Fruit fly (Drosophila melanogaster) whole organism, prepupa: ENCODE measurements around the gene RhoGDI.

Experiments used
- CG10669 ChIP-seq: fragments of 200-800 bp; sonication (Bioruptor generic); optimal IDR thresholded peaks from 3 replicates; lab custom pipeline; 2018; ENCODE audit warnings: missing biosample characterization, mild to moderate bottlenecking, missing genetic modification characterization, moderate library complexity
- CG32006 ChIP-seq: fragments of 200-800 bp; sonication (Bioruptor generic); optimal IDR thresholded peaks from 3 replicates; lab custom pipeline; 2017; ENCODE audit warnings: missing biosample characterization, mild to moderate bottlenecking, missing genetic modification characterization
- CG3919 ChIP-seq: fragments of 200-800 bp; sonication (Bioruptor generic); optimal IDR thresholded peaks from 3 replicates; lab custom pipeline; 2016; ENCODE audit warnings: missing biosample characterization, missing genetic modification characterization
- CG4318 ChIP-seq: fragments of 200-800 bp; sonication (Bioruptor generic); optimal IDR thresholded peaks from 3 replicates; lab custom pipeline; 2017; ENCODE audit warnings: missing biosample characterization, mild to moderate bottlenecking, missing genetic modification characterization
- CG6792 ChIP-seq: fragments of 200-800 bp; sonication (Bioruptor generic); optimal IDR thresholded peaks from 3 replicates; lab custom pipeline; 2016; ENCODE audit warnings: missing biosample characterization, missing genetic modification characterization
- CG6808 ChIP-seq: fragments of 200-800 bp; sonication (Bioruptor generic); optimal IDR thresholded peaks from 3 replicates; lab custom pipeline; 2017; ENCODE audit warnings: missing biosample characterization, missing genetic modification characterization, mild to moderate bottlenecking, moderate library complexity, missing genetic modification reagents
- CG6854 ChIP-seq: fragments of 200-800 bp; sonication (Bioruptor generic); optimal IDR thresholded peaks from 2 replicates; lab custom pipeline; 2017; ENCODE audit warnings: missing biosample characterization, mild to moderate bottlenecking, missing genetic modification characterization
- CG7368 ChIP-seq: fragments of 200-800 bp; sonication (Bioruptor generic); optimal IDR thresholded peaks from 3 replicates; lab custom pipeline; 2016; ENCODE audit warnings: missing biosample characterization, missing genetic modification characterization
- CG8119 ChIP-seq: fragments of 200-800 bp; sonication (Bioruptor generic); IDR thresholded peaks from 3 replicates; pipeline ENCODE4 v1.3.6; 2022; ENCODE audit warnings: missing biosample characterization, missing genetic modification characterization
- Eip75B ChIP-seq: fragments of 200-800 bp; sonication (Bioruptor generic); optimal IDR thresholded peaks from 3 replicates; lab custom pipeline; 2016; ENCODE audit warnings: missing biosample characterization, missing genetic modification characterization
- Gug ChIP-seq: fragments of 200-800 bp; sonication (Bioruptor generic); IDR thresholded peaks from 2 replicates; pipeline ENCODE4 v1.3.6; 2022; ENCODE audit warnings: missing biosample characterization, missing genetic modification characterization
- Hr39 ChIP-seq: fragments of 200-800 bp; sonication (Bioruptor generic); optimal IDR thresholded peaks from 2 replicates; lab custom pipeline; 2016; ENCODE audit warnings: missing biosample characterization, missing genetic modification characterization
- Smox ChIP-seq: fragments of 200-800 bp; sonication (Bioruptor generic); optimal IDR thresholded peaks from 3 replicates; lab custom pipeline; 2016; ENCODE audit warnings: missing biosample characterization, missing genetic modification characterization
- Sox14 ChIP-seq: fragments of 200-800 bp; sonication (Bioruptor generic); optimal IDR thresholded peaks from 3 replicates; lab custom pipeline; 2016; ENCODE audit warnings: missing biosample characterization, missing genetic modification characterization
- Sox15 ChIP-seq: fragments of 200-800 bp; sonication (Bioruptor generic); optimal IDR thresholded peaks from 3 replicates; lab custom pipeline; 2016; ENCODE audit warnings: missing biosample characterization, missing genetic modification characterization
- dac ChIP-seq: fragments of 200-800 bp; sonication (Bioruptor generic); optimal IDR thresholded peaks from 2 replicates; lab custom pipeline; 2017; ENCODE audit warnings: missing biosample characterization, mild to moderate bottlenecking, missing genetic modification characterization
- fd59A ChIP-seq: fragments of 200-800 bp; sonication (Bioruptor generic); optimal IDR thresholded peaks from 2 replicates; lab custom pipeline; 2017; ENCODE audit warnings: missing biosample characterization, mild to moderate bottlenecking, missing genetic modification characterization, missing genetic modification reagents
- fd85E ChIP-seq: fragments of 200-800 bp; sonication (Bioruptor generic); optimal IDR thresholded peaks from 3 replicates; lab custom pipeline; 2016; ENCODE audit warnings: missing biosample characterization, missing genetic modification characterization
- fkh ChIP-seq: fragments of 200-800 bp; sonication (Bioruptor generic); optimal IDR thresholded peaks from 3 replicates; lab custom pipeline; 2017; ENCODE audit warnings: missing biosample characterization, mild to moderate bottlenecking, missing genetic modification characterization, moderate library complexity
- pdm3 ChIP-seq: fragments of 200-800 bp; sonication (Bioruptor generic); optimal IDR thresholded peaks from 3 replicates; lab custom pipeline; 2016; ENCODE audit warnings: missing biosample characterization, missing genetic modification characterization
- svp ChIP-seq: fragments of 200-800 bp; sonication (Bioruptor generic); peaks from one replicate; lab custom pipeline; 2016; ENCODE audit warnings: missing biosample characterization, missing genetic modification characterization
- topi ChIP-seq: fragments of 200-800 bp; sonication (Bioruptor generic); optimal IDR thresholded peaks from 3 replicates; lab custom pipeline; 2016; ENCODE audit warnings: missing biosample characterization, missing genetic modification characterization

The RhoGDI gene

dm6 chr3L:19968725-19969598, 40.4 kb downstream of the RhoGDI start:
- TF ChIP-seq CG3919, result no peak
- TF ChIP-seq svp (GFP tag; lab: Kevin White, UChicago), result peak; percentile 52
- TF ChIP-seq CG8119 (GFP tag; lab: Robert Waterston, UW), result no peak
- no peak for TF ChIP-seq CG7368
- no peak for TF ChIP-seq CG6792 (GFP tag; lab: Kevin White, UChicago)
- TF ChIP-seq Eip75B (GFP tag; lab: Kevin White, UChicago), result no peak

DNA sequence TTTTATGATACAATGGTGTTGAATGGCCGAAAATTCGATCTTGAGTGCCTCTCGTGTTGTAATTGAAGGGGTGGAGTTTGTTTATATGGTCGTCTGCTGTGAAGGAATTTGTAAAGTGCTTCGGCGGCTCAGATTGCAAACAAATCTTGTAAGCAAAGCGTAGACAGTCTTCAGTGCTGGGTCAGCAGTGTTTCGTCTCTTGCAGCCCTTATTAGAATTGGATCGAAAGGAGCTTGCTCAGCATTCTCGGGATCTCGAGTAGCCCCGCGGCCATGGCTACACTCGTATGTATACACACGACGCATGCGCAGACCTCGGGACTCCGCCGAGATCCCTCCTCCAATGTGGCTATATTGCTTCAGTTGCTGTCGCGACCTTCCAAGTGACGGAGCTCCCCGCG, 49.5 kb downstream of the RhoGDI start:
- no peak for TF ChIP-seq fd59A (GFP tag; lab: Kevin White, UChicago)
- no peak for TF ChIP-seq CG32006 (GFP tag; lab: Kevin White, UChicago)
- no peak for TF ChIP-seq pdm3 (GFP tag; lab: Kevin White, UChicago)
- no peak for TF ChIP-seq CG6808 (GFP tag; lab: Kevin White, UChicago)
- TF ChIP-seq CG6854 (GFP tag; lab: Kevin White, UChicago), result no peak
- TF ChIP-seq, all 60 proteins: peak for 0

dm6 chr3L:19979592-19979991, 51.0 kb downstream of the RhoGDI start, which contains the start of gene CG14182:
TSS of gene CG14182 (minus strand) at chr3L:19979812.
- TF ChIP-seq fkh (GFP tag; lab: Kevin White, UChicago) (peak; percentile 91), Eip75B (GFP tag; lab: Kevin White, UChicago) (no peak)

- TF ChIP-seq Sox15 (GFP tag; lab: Kevin White, UChicago) (no peak), fd59A (GFP tag; lab: Kevin White, UChicago) (no peak), Gug (GFP tag; lab: Robert Waterston, UW) (no peak), Hr39 (no peak), CG4318 (GFP tag; lab: Kevin White, UChicago) (no peak), dac (GFP tag; lab: Kevin White, UChicago) (no peak), Sox14 (no peak), CG6854 (GFP tag; lab: Kevin White, UChicago) (no peak), topi (no peak), fd85E (GFP tag; lab: Kevin White, UChicago) (no peak), CG10669 (GFP tag; lab: Kevin White, UChicago) (no peak), Smox (no peak)
These were observed 52.8 kb downstream of the RhoGDI start, which contains the start of gene CG17732 for dm6 chr3L:19981385-19981784. TSS of gene CG17732 (plus strand) at chr3L:19981685.
